Worm (Caenorhabditis elegans) whole organism, L2 larva: ENCODE results near the gene F59B1.4.

ENCODE experiments used
- C34F6.9 ChIP-seq: fragments of 150-350 bp; optimal IDR thresholded peaks from 2 replicates; lab custom pipeline; 2014; ENCODE audit warnings: missing biosample characterization, missing genetic modification characterization
- alr-1 ChIP-seq: fragments of 150-350 bp; optimal IDR thresholded peaks from 2 replicates; lab custom pipeline; 2014; ENCODE audit warnings: missing biosample characterization, missing genetic modification characterization
- ama-1 ChIP-seq: fragments of 150-350 bp; optimal IDR thresholded peaks from 2 replicates; lab custom pipeline; 2018; ENCODE audit warnings: inconsistent platforms
- snpc-4 ChIP-seq: fragments of 150-350 bp; optimal IDR thresholded peaks from 2 replicates; lab custom pipeline; 2014; ENCODE audit warnings: missing biosample characterization, missing genetic modification characterization

- TF ChIP-seq ama-1 (lab: Kevin White, UChicago) = no peak
- TF ChIP-seq alr-1 (tag; lab: Kevin White, UChicago) = no peak
- TF ChIP-seq C34F6.9 (tag; lab: Kevin White, UChicago) = no peak
- no peak for TF ChIP-seq snpc-4 (tag; lab: Kevin White, UChicago)
These were observed 21.5 kb downstream of the F59B1.4 start, which contains the start of gene T22F3.8 for ce11 chrV:3605325-3605724.
